Worm (Caenorhabditis elegans): Measurements from ENCODE around the gene F10A3.11.

ce11 chrV:16209837-16210236 lies 47.4 kb downstream of the F10A3.11 start, which contains the start of gene oac-15:
- TF ChIP-seq T22C8.4 (GFP tag; IDR thresholded peaks at IDR 0.05) (no peak), ztf-29 (GFP tag; IDR thresholded peaks at IDR 0.05) (no peak), med-1 (GFP tag; optimal IDR thresholded peaks at IDR 0.05; ENCODE audit: insufficient read depth) (no peak), ref-1 (GFP tag; conservative IDR thresholded peaks at IDR 0.05) (no peak), tab-1 (GFP tag; IDR thresholded peaks at IDR 0.05) (no peak), flt-1 (GFP tag; IDR thresholded peaks at IDR 0.05) (no peak)

All from whole organism, midembryonic.